Fruit fly (Drosophila melanogaster) whole organism, embryonic: ENCODE results near the gene CG33299.

Experiments used
- CG10321 ChIP-seq: fragments of 200-800 bp; sonication (Bioruptor generic); IDR thresholded peaks from 2 replicates; pipeline ENCODE4 v1.3.6; 2022; ENCODE audit warnings: missing biosample characterization, missing genetic modification characterization
- CG11247 ChIP-seq: fragments of 200-800 bp; sonication (Bioruptor generic); IDR thresholded peaks from 2 replicates; pipeline ENCODE4 v1.3.6; 2022; ENCODE audit warnings: missing biosample characterization, missing genetic modification characterization
- CG11398 ChIP-seq: fragments of 200-800 bp; sonication (Bioruptor generic); optimal IDR thresholded peaks from 2 replicates; lab custom pipeline; 2016; ENCODE audit warnings: missing biosample characterization, missing genetic modification characterization
- CG11696 ChIP-seq: fragments of 200-800 bp; sonication (Bioruptor generic); IDR thresholded peaks from 2 replicates; pipeline ENCODE4 v1.3.6; 2022; ENCODE audit warnings: missing biosample characterization, missing genetic modification characterization
- CG12155 ChIP-seq: fragments of 200-800 bp; sonication (Bioruptor generic); optimal IDR thresholded peaks from 3 replicates; lab custom pipeline; 2016; ENCODE audit warnings: missing biosample characterization, missing genetic modification characterization
- CG1233 ChIP-seq: fragments of 200-800 bp; sonication (Bioruptor generic); optimal IDR thresholded peaks from 4 replicates; lab custom pipeline; 2018; ENCODE audit warnings: missing biosample characterization, mild to moderate bottlenecking, missing genetic modification characterization
- CG14710 ChIP-seq: fragments of 200-800 bp; sonication (Bioruptor generic); optimal IDR thresholded peaks from 3 replicates; lab custom pipeline; 2019; ENCODE audit warnings: missing biosample characterization, mild to moderate bottlenecking, missing genetic modification characterization, moderate library complexity
- CG15011 ChIP-seq: fragments of 200-800 bp; sonication (Bioruptor generic); optimal IDR thresholded peaks from 3 replicates; lab custom pipeline; 2018; ENCODE audit warnings: missing biosample characterization, mild to moderate bottlenecking, missing genetic modification characterization
- CG17186 ChIP-seq: fragments of 200-800 bp; sonication (Bioruptor generic); optimal IDR thresholded peaks from 3 replicates; lab custom pipeline; 2017; ENCODE audit warnings: missing biosample characterization, missing genetic modification reagents, missing genetic modification characterization
- CG33213 ChIP-seq: fragments of 200-800 bp; sonication (Bioruptor generic); optimal IDR thresholded peaks from 3 replicates; lab custom pipeline; 2016; ENCODE audit warnings: missing biosample characterization, missing genetic modification characterization
- CG3407 ChIP-seq: fragments of 200-800 bp; sonication (Bioruptor generic); optimal IDR thresholded peaks from 2 replicates; lab custom pipeline; 2018; ENCODE audit warnings: missing biosample characterization, mild to moderate bottlenecking, missing genetic modification characterization
- CG3995 ChIP-seq: fragments of 200-800 bp; sonication (Bioruptor generic); optimal IDR thresholded peaks from 3 replicates; lab custom pipeline; 2016; ENCODE audit warnings: missing biosample characterization, missing genetic modification characterization
- CG42726 ChIP-seq: fragments of 200-800 bp; sonication (Bioruptor generic); IDR thresholded peaks from 2 replicates; pipeline ENCODE4 v1.3.6; 2022; ENCODE audit warnings: missing biosample characterization, missing genetic modification characterization; ENCODE audit not compliant: partially characterized antibody
- CG4424 ChIP-seq: fragments of 200-800 bp; sonication (Bioruptor generic); optimal IDR thresholded peaks from 3 replicates; lab custom pipeline; 2016; ENCODE audit warnings: missing biosample characterization, missing genetic modification characterization
- CG4617 ChIP-seq: fragments of 200-800 bp; sonication (Bioruptor generic); optimal IDR thresholded peaks from 3 replicates; lab custom pipeline; 2016; ENCODE audit warnings: missing biosample characterization, missing genetic modification characterization, borderline replicate concordance
- CG6254 ChIP-seq: fragments of 200-800 bp; sonication (Bioruptor generic); optimal IDR thresholded peaks from 3 replicates; lab custom pipeline; 2017; ENCODE audit warnings: mild to moderate bottlenecking, missing biosample characterization, missing genetic modification reagents, missing genetic modification characterization
- CG7987 ChIP-seq: fragments of 200-800 bp; sonication (Bioruptor generic); optimal IDR thresholded peaks from 2 replicates; lab custom pipeline; 2018; ENCODE audit warnings: missing biosample characterization, mild to moderate bottlenecking, missing genetic modification characterization, moderate library complexity
- CG8281 ChIP-seq: fragments of 200-800 bp; sonication (Bioruptor generic); optimal IDR thresholded peaks from 2 replicates; lab custom pipeline; 2018; ENCODE audit warnings: missing biosample characterization, mild to moderate bottlenecking, missing genetic modification characterization, moderate library complexity
- Dll ChIP-seq: fragments of 200-800 bp; sonication (Bioruptor generic); IDR thresholded peaks from 4 replicates; pipeline ENCODE4 v1.3.6; 2022; ENCODE audit warnings: missing biosample characterization, missing genetic modification characterization; ENCODE audit not compliant: partially characterized antibody
- Fer3 ChIP-seq: fragments of 200-800 bp; sonication (Bioruptor generic); optimal IDR thresholded peaks from 2 replicates; lab custom pipeline; 2018; ENCODE audit warnings: missing biosample characterization, mild to moderate bottlenecking, missing genetic modification characterization, moderate library complexity
- GATAe ChIP-seq: fragments of 200-800 bp; sonication (Bioruptor generic); conservative IDR thresholded peaks from 2 replicates; pipeline ENCODE4 v1.3.6; 2022; ENCODE audit warnings: missing biosample characterization, missing genetic modification characterization
- MESR4 ChIP-seq: fragments of 200-800 bp; sonication (Bioruptor generic); optimal IDR thresholded peaks from 2 replicates; lab custom pipeline; 2018; ENCODE audit warnings: missing biosample characterization, mild to moderate bottlenecking, missing genetic modification characterization, moderate library complexity
- Max ChIP-seq: fragments of 200-800 bp; sonication (Bioruptor generic); optimal IDR thresholded peaks from 2 replicates; lab custom pipeline; 2016; ENCODE audit warnings: missing biosample characterization, mild to moderate bottlenecking, missing genetic modification characterization
- Mrtf ChIP-seq: fragments of 200-800 bp; sonication (Bioruptor generic); IDR thresholded peaks from 3 replicates; pipeline ENCODE4 v1.3.6; 2022; ENCODE audit warnings: missing biosample characterization, missing genetic modification characterization
- Nf-YB ChIP-seq: fragments of 200-800 bp; sonication (Bioruptor generic); optimal IDR thresholded peaks from 3 replicates; lab custom pipeline; 2019; ENCODE audit warnings: missing biosample characterization, mild to moderate bottlenecking, missing genetic modification characterization, moderate library complexity
- PHDP ChIP-seq: fragments of 200-800 bp; sonication (Bioruptor generic); optimal IDR thresholded peaks from 3 replicates; lab custom pipeline; 2018; ENCODE audit warnings: missing biosample characterization, mild to moderate bottlenecking, missing genetic modification characterization, moderate library complexity
- YL-1 ChIP-seq: fragments of 200-800 bp; sonication (Bioruptor generic); optimal IDR thresholded peaks from 3 replicates; lab custom pipeline; 2017; ENCODE audit warnings: missing biosample characterization, mild to moderate bottlenecking, missing genetic modification characterization
- amos ChIP-seq: fragments of 200-800 bp; sonication (Bioruptor generic); IDR thresholded peaks from 2 replicates; pipeline ENCODE4 v1.3.6; 2022; ENCODE audit warnings: missing biosample characterization, missing genetic modification characterization; ENCODE audit not compliant: partially characterized antibody
- aop ChIP-seq: fragments of 200-800 bp; sonication (Bioruptor generic); IDR thresholded peaks from 2 replicates; pipeline ENCODE4 v1.3.6; 2022; ENCODE audit warnings: missing biosample characterization, missing genetic modification characterization
- bab2 ChIP-seq: fragments of 200-800 bp; sonication (Bioruptor generic); optimal IDR thresholded peaks from 2 replicates; lab custom pipeline; 2016; ENCODE audit warnings: missing biosample characterization, missing genetic modification characterization
- cas ChIP-seq: fragments of 200-800 bp; sonication (Bioruptor generic); IDR thresholded peaks from 2 replicates; pipeline ENCODE4 v1.3.6; 2022; ENCODE audit warnings: missing biosample characterization, missing genetic modification characterization
- gcm ChIP-seq: fragments of 200-800 bp; sonication (Bioruptor generic); optimal IDR thresholded peaks from 2 replicates; lab custom pipeline; 2019; ENCODE audit warnings: missing biosample characterization, mild to moderate bottlenecking, missing genetic modification characterization, moderate library complexity
- grau ChIP-seq: fragments of 200-800 bp; optimal IDR thresholded peaks from 3 replicates; lab custom pipeline; 2019; ENCODE audit warnings: missing biosample characterization, mild to moderate bottlenecking, missing genetic modification characterization, moderate library complexity
- hbn ChIP-seq: fragments of 200-800 bp; sonication (Bioruptor generic); IDR thresholded peaks from 2 replicates; pipeline ENCODE4 v1.3.6; 2022; ENCODE audit warnings: missing biosample characterization, missing genetic modification characterization; ENCODE audit not compliant: partially characterized antibody
- her ChIP-seq: fragments of 200-800 bp; sonication (Bioruptor generic); optimal IDR thresholded peaks from 2 replicates; lab custom pipeline; 2016; ENCODE audit warnings: missing biosample characterization, missing genetic modification characterization
- kni ChIP-seq: fragments of 200-800 bp; sonication (Bioruptor generic); optimal IDR thresholded peaks from 3 replicates; lab custom pipeline; 2017; ENCODE audit warnings: mild to moderate bottlenecking, missing biosample characterization, missing genetic modification reagents, missing genetic modification characterization
- mam ChIP-seq: fragments of 200-800 bp; sonication (Bioruptor generic); optimal IDR thresholded peaks from 3 replicates; lab custom pipeline; 2016; ENCODE audit warnings: missing biosample characterization, missing genetic modification characterization
- nmo ChIP-seq: fragments of 200-800 bp; sonication (Bioruptor generic); optimal IDR thresholded peaks from 2 replicates; lab custom pipeline; 2018; ENCODE audit warnings: missing biosample characterization, mild to moderate bottlenecking, missing genetic modification characterization, moderate library complexity
- nom ChIP-seq: fragments of 200-800 bp; sonication (Bioruptor generic); optimal IDR thresholded peaks from 2 replicates; lab custom pipeline; 2017; ENCODE audit warnings: missing biosample characterization, missing genetic modification characterization, mild to moderate bottlenecking, moderate library complexity, missing genetic modification reagents
- org-1 ChIP-seq: fragments of 200-800 bp; sonication (Bioruptor generic); optimal IDR thresholded peaks from 2 replicates; lab custom pipeline; 2017; ENCODE audit warnings: missing biosample characterization, missing genetic modification characterization
- pho ChIP-seq: fragments of 200-800 bp; sonication (Bioruptor generic); optimal IDR thresholded peaks from 2 replicates; lab custom pipeline; 2016; ENCODE audit warnings: missing biosample characterization, missing genetic modification characterization
- pros ChIP-seq: fragments of 200-800 bp; sonication (Bioruptor generic); optimal IDR thresholded peaks from 3 replicates; lab custom pipeline; 2019; ENCODE audit warnings: missing biosample characterization, mild to moderate bottlenecking, missing genetic modification characterization, moderate library complexity
- seq ChIP-seq: fragments of 200-800 bp; sonication (Bioruptor generic); IDR thresholded peaks from 2 replicates; pipeline ENCODE4 v1.3.6; 2022; ENCODE audit warnings: missing biosample characterization, missing genetic modification characterization
- so ChIP-seq: fragments of 200-800 bp; sonication (Bioruptor generic); IDR thresholded peaks from 3 replicates; pipeline ENCODE4 v1.3.6; 2022; ENCODE audit warnings: missing biosample characterization, missing genetic modification characterization
- stwl ChIP-seq: fragments of 200-800 bp; sonication (Bioruptor generic); optimal IDR thresholded peaks from 3 replicates; lab custom pipeline; 2018; ENCODE audit warnings: missing biosample characterization, mild to moderate bottlenecking, missing genetic modification characterization, moderate library complexity
- tup ChIP-seq: fragments of 200-800 bp; sonication (Bioruptor generic); optimal IDR thresholded peaks from 2 replicates; lab custom pipeline; 2016; ENCODE audit warnings: missing biosample characterization, mild to moderate bottlenecking, missing genetic modification characterization, moderate library complexity
- vfl ChIP-seq: fragments of 200-800 bp; sonication (Bioruptor generic); optimal IDR thresholded peaks from 2 replicates; lab custom pipeline; 2016; ENCODE audit warnings: missing biosample characterization, missing genetic modification characterization
- wek ChIP-seq: fragments of 200-800 bp; sonication (Bioruptor generic); optimal IDR thresholded peaks from 3 replicates; lab custom pipeline; 2018; ENCODE audit warnings: missing biosample characterization, mild to moderate bottlenecking, missing genetic modification characterization, moderate library complexity
- zen ChIP-seq: fragments of 200-800 bp; sonication (Bioruptor generic); optimal IDR thresholded peaks from 3 replicates; lab custom pipeline; 2018; ENCODE audit warnings: missing biosample characterization, mild to moderate bottlenecking, missing genetic modification characterization, moderate library complexity
- zf30C ChIP-seq: fragments of 200-800 bp; sonication (Bioruptor generic); optimal IDR thresholded peaks from 3 replicates; lab custom pipeline; 2018; ENCODE audit warnings: missing biosample characterization, mild to moderate bottlenecking, missing genetic modification characterization

CG33299 gene

dm6 chr2L:9633098-9633497, 23.3 kb upstream of the CG33299 start (continued):
- no peak for TF ChIP-seq MESR4 (GFP tag; lab: Kevin White, UChicago)
- no peak for TF ChIP-seq YL-1 (GFP tag; lab: Kevin White, UChicago)
- TF ChIP-seq CG4617 (GFP tag; lab: Kevin White, UChicago) = no peak
- peak; percentile 78 for TF ChIP-seq gcm (GFP tag; lab: Kevin White, UChicago)
- TF ChIP-seq CG42726 (GFP tag; lab: Robert Waterston, UW) = no peak
- peak; percentile 32; the same call in 1 of the 2 replicates for TF ChIP-seq GATAe (GFP tag; lab: Robert Waterston, UW)
- TF ChIP-seq cas = no peak
- TF ChIP-seq CG4424 (GFP tag; lab: Kevin White, UChicago) = peak; percentile 52
- TF ChIP-seq stwl (tag; lab: Kevin White, UChicago) = peak; percentile 53
- TF ChIP-seq vfl (GFP tag; lab: Kevin White, UChicago) = no peak
- TF ChIP-seq pros (GFP tag; lab: Kevin White, UChicago) = peak; percentile 24
- TF ChIP-seq CG6254 = peak; percentile 75
- TF ChIP-seq grau (tag; lab: Kevin White, UChicago) = no peak
- TF ChIP-seq org-1 = peak; percentile 58
- TF ChIP-seq Fer3 (tag; lab: Kevin White, UChicago) = peak; percentile 59
- TF ChIP-seq Mrtf = peak; percentile 49; the same call in 1 of the 3 replicates
- peak; percentile 84 for TF ChIP-seq bab2 (GFP tag; lab: Kevin White, UChicago)
- TF ChIP-seq CG17186 (GFP tag; lab: Kevin White, UChicago) = peak; percentile 11
- TF ChIP-seq CG3407 (GFP tag; lab: Kevin White, UChicago) = peak; percentile 71
- TF ChIP-seq wek (GFP tag; lab: Kevin White, UChicago) = peak; percentile 57
- TF ChIP-seq Dll (GFP tag; lab: Robert Waterston, UW) = no peak
- TF ChIP-seq CG33213 (GFP tag; lab: Kevin White, UChicago) = peak; percentile 79
- no peak for TF ChIP-seq CG12155
- TF ChIP-seq seq = no peak; the same call in 1 of the 2 replicates
- TF ChIP-seq amos (GFP tag; lab: Robert Waterston, UW) = no peak
- peak; percentile 66 for TF ChIP-seq CG11398 (GFP tag; lab: Kevin White, UChicago)
- TF ChIP-seq CG14710 (tag; lab: Kevin White, UChicago) = peak; percentile 75
- peak; percentile 26 for TF ChIP-seq mam (GFP tag; lab: Kevin White, UChicago)
- no peak for TF ChIP-seq CG3995 (GFP tag; lab: Kevin White, UChicago)
- TF ChIP-seq nom (GFP tag; lab: Kevin White, UChicago) = no peak
- TF ChIP-seq zf30C = no peak
- no peak for TF ChIP-seq aop
- peak; percentile 25 for TF ChIP-seq PHDP (tag; lab: Kevin White, UChicago)
- TF ChIP-seq CG1233 (GFP tag; lab: Kevin White, UChicago) = peak; percentile 78
- TF ChIP-seq CG10321 = no peak
- TF ChIP-seq kni (GFP tag; lab: Kevin White, UChicago) = peak; percentile 86
- TF ChIP-seq CG15011 (GFP tag; lab: Kevin White, UChicago) = peak; percentile 65
- peak; percentile 43 for TF ChIP-seq CG8281 (tag; lab: Kevin White, UChicago)
- TF ChIP-seq Nf-YB (GFP tag; lab: Kevin White, UChicago) = peak; percentile 52
- TF ChIP-seq her (GFP tag; lab: Kevin White, UChicago) = peak; percentile 38
- peak; percentile 60 for TF ChIP-seq CG11247 (GFP tag; lab: Robert Waterston, UW)
- TF ChIP-seq zen (tag; lab: Kevin White, UChicago) = peak; percentile 27
- peak; percentile 81 for TF ChIP-seq CG7987 (GFP tag; lab: Kevin White, UChicago)
- 0 out of 2 replicates have a peak, but pooled peaks have one; percentile 23 for TF ChIP-seq CG11696 (GFP tag; lab: Robert Waterston, UW)
- peak; percentile 48 for TF ChIP-seq tup (GFP tag; lab: Kevin White, UChicago)
- no peak for TF ChIP-seq hbn (GFP tag; lab: Robert Waterston, UW)
- TF ChIP-seq so (GFP tag; lab: Robert Waterston, UW) = 0 out of 3 replicates have a peak, but pooled peaks have one; percentile 47
- peak; percentile 42 for TF ChIP-seq Max (GFP tag; lab: Kevin White, UChicago)
- TF ChIP-seq nmo (GFP tag; lab: Kevin White, UChicago) = peak; percentile 9
- TF ChIP-seq pho (GFP tag; lab: Kevin White, UChicago) = no peak
